Worm (Caenorhabditis elegans): ENCODE data around the gene dnj-19.

ce11 chrV:5499475-5499874, 5.2 kb downstream of the dnj-19 start:
- TF ChIP-seq him-1 (tag; optimal IDR thresholded peaks at IDR 0.05): no peak
- TF ChIP-seq W03F9.2 (tag; optimal IDR thresholded peaks at IDR 0.05): no peak

Data from whole organism, L4/young adult.